Fruit fly (Drosophila melanogaster) whole organism, wandering third instar larva: Measurements from ENCODE around the gene Claspin.

ENCODE experiments used
- Abd-B ChIP-seq: fragments of >200 bp; optimal IDR thresholded peaks from 2 replicates; lab custom pipeline; 2017; ENCODE audit warnings: missing biosample characterization, missing genetic modification characterization
- CG32264 ChIP-seq: fragments of 200-800 bp; sonication (Bioruptor generic); optimal IDR thresholded peaks from 2 replicates; lab custom pipeline; 2016; ENCODE audit warnings: missing biosample characterization, missing genetic modification characterization
- CG9705 ChIP-seq: fragments of 200-800 bp; sonication (Bioruptor generic); optimal IDR thresholded peaks from 2 replicates; lab custom pipeline; 2018; ENCODE audit warnings: missing biosample characterization, mild to moderate bottlenecking, missing genetic modification characterization
- CrebA ChIP-seq: fragments of 200-800 bp; sonication (Bioruptor generic); optimal IDR thresholded peaks from 2 replicates; lab custom pipeline; 2016; ENCODE audit warnings: missing biosample characterization, mild to moderate bottlenecking, missing genetic modification characterization, borderline replicate concordance
- Dif ChIP-seq: fragments of 200-275, 200-300 bp; sonication (Bioruptor generic); optimal IDR thresholded peaks from 2 replicates; lab custom pipeline; 2018; ENCODE audit warnings: missing biosample characterization, missing genetic modification characterization; ENCODE audit not compliant: partially characterized antibody
- GATAd ChIP-seq: sonication (Bioruptor generic); optimal IDR thresholded peaks from 2 replicates; lab custom pipeline; 2016; ENCODE audit warnings: missing biosample characterization, missing genetic modification characterization
- HLH106 ChIP-seq: fragments of 200-800 bp; optimal IDR thresholded peaks from 3 replicates; lab custom pipeline; 2019; ENCODE audit warnings: missing biosample characterization, mild to moderate bottlenecking, missing genetic modification characterization, moderate library complexity
- Hnf4 ChIP-seq: fragments of 200-800 bp; sonication (Bioruptor generic); optimal IDR thresholded peaks from 2 replicates; lab custom pipeline; 2016; ENCODE audit warnings: missing biosample characterization, mild to moderate bottlenecking, missing genetic modification characterization
- Hr83 ChIP-seq: fragments of 200-300 bp; sonication (Bioruptor generic); optimal IDR thresholded peaks from 2 replicates; lab custom pipeline; 2016; ENCODE audit warnings: missing biosample characterization, mild to moderate bottlenecking, missing genetic modification characterization, moderate library complexity; ENCODE audit not compliant: poor library complexity, severe bottlenecking
- Jra ChIP-seq: sonication (Bioruptor generic); optimal IDR thresholded peaks from 2 replicates; lab custom pipeline; 2016; ENCODE audit warnings: missing biosample characterization, missing genetic modification characterization
- Mio ChIP-seq: sonication (Bioruptor generic); optimal IDR thresholded peaks from 2 replicates; lab custom pipeline; 2016; ENCODE audit warnings: missing biosample characterization, missing genetic modification characterization
- Myc ChIP-seq: fragments of >200 bp; optimal IDR thresholded peaks from 2 replicates; lab custom pipeline; 2017
- OdsH ChIP-seq: fragments of 200-800 bp; sonication (Bioruptor generic); optimal IDR thresholded peaks from 2 replicates; lab custom pipeline; 2016; ENCODE audit warnings: missing biosample characterization, mild to moderate bottlenecking, missing genetic modification characterization
- Rel ChIP-seq, 2 experiments: fragments of 200-800 bp; sonication (Bioruptor generic) in 1 of 2; optimal IDR thresholded peaks; 2 replicates in 1 of 2; 3 replicates in 1 of 2; lab custom pipeline; 2016 to 2019; ENCODE audit warnings: mild to moderate bottlenecking in 2 of 2, missing biosample characterization in 2 of 2, missing genetic modification characterization in 2 of 2, moderate library complexity in 1 of 2
- Sp1 ChIP-seq: fragments of 200-800 bp; sonication (Bioruptor generic); optimal IDR thresholded peaks from 3 replicates; lab custom pipeline; 2019; ENCODE audit warnings: missing biosample characterization, mild to moderate bottlenecking, missing genetic modification characterization, moderate library complexity
- Vsx2 ChIP-seq: fragments of 200-300, 225-300 bp; sonication (Bioruptor generic); optimal IDR thresholded peaks from 2 replicates; lab custom pipeline; 2018; ENCODE audit warnings: missing biosample characterization, missing genetic modification characterization; ENCODE audit not compliant: partially characterized antibody
- br ChIP-seq: fragments of 200-800 bp; sonication (Bioruptor generic); optimal IDR thresholded peaks from 2 replicates; lab custom pipeline; 2016; ENCODE audit warnings: missing biosample characterization, missing genetic modification characterization
- brk ChIP-seq: fragments of 200-800 bp; sonication (Bioruptor generic); optimal IDR thresholded peaks from 2 replicates; lab custom pipeline; 2016; ENCODE audit warnings: missing biosample characterization, mild to moderate bottlenecking, missing genetic modification characterization
- dl ChIP-seq, 2 experiments: fragments of 175-275, 200-275 bp in 1 of 2; fragments of 200-275 bp in 1 of 2; sonication (Bioruptor generic); optimal IDR thresholded peaks; lab custom pipeline; 2018; ENCODE audit warnings: mild to moderate bottlenecking in 2 of 2, missing biosample characterization in 2 of 2, missing genetic modification characterization in 2 of 2, moderate library complexity in 2 of 2; ENCODE audit not compliant: partially characterized antibody in 2 of 2, insufficient read depth in 1 of 2
- dmrt93B ChIP-seq: fragments of 200-800 bp; sonication (Bioruptor generic); optimal IDR thresholded peaks from 2 replicates; lab custom pipeline; 2018; ENCODE audit warnings: missing biosample characterization, mild to moderate bottlenecking, missing genetic modification characterization
- dsf ChIP-seq: sonication (Bioruptor generic); optimal IDR thresholded peaks from 2 replicates; lab custom pipeline; 2016; ENCODE audit warnings: missing biosample characterization, missing genetic modification characterization, borderline replicate concordance
- ey ChIP-seq: fragments of 200-800 bp; sonication (Bioruptor generic); optimal IDR thresholded peaks from 2 replicates; lab custom pipeline; 2016; ENCODE audit warnings: missing biosample characterization, missing genetic modification characterization
- foxo ChIP-seq, 2 experiments: fragments of 200-800 bp; sonication (Bioruptor generic); optimal IDR thresholded peaks; 2 replicates in 1 of 2; 3 replicates in 1 of 2; lab custom pipeline; 2016 to 2017; ENCODE audit warnings: missing biosample characterization in 2 of 2, missing genetic modification characterization in 2 of 2
- fru ChIP-seq: fragments of 200-800 bp; sonication (Bioruptor generic); optimal IDR thresholded peaks from 3 replicates; lab custom pipeline; 2016; ENCODE audit warnings: missing biosample characterization, mild to moderate bottlenecking, missing genetic modification characterization
- h ChIP-seq: fragments of 200-800 bp; sonication (Bioruptor generic); optimal IDR thresholded peaks from 3 replicates; lab custom pipeline; 2016; ENCODE audit warnings: missing biosample characterization, mild to moderate bottlenecking, missing genetic modification characterization
- lola ChIP-seq: fragments of >200 bp; optimal IDR thresholded peaks from 2 replicates; lab custom pipeline; 2017; ENCODE audit warnings: missing biosample characterization, missing genetic modification characterization
- psq ChIP-seq: fragments of 200-800 bp; sonication (Bioruptor generic); optimal IDR thresholded peaks from 3 replicates; lab custom pipeline; 2017; ENCODE audit warnings: missing biosample characterization, mild to moderate bottlenecking, missing genetic modification characterization, moderate library complexity
- rgr ChIP-seq: fragments of 200-800 bp; sonication (Bioruptor generic); optimal IDR thresholded peaks from 3 replicates; lab custom pipeline; 2016; ENCODE audit warnings: missing biosample characterization, mild to moderate bottlenecking, missing genetic modification characterization
- sage ChIP-seq: fragments of 200-800 bp; sonication (Bioruptor generic); optimal IDR thresholded peaks from 2 replicates; lab custom pipeline; 2016; ENCODE audit warnings: missing biosample characterization, mild to moderate bottlenecking, missing genetic modification characterization
- sv ChIP-seq: fragments of 200-800 bp; sonication (Bioruptor generic); optimal IDR thresholded peaks from 3 replicates; lab custom pipeline; 2016; ENCODE audit warnings: missing biosample characterization, missing genetic modification characterization
- tai ChIP-seq: sonication (Bioruptor generic); optimal IDR thresholded peaks from 2 replicates; lab custom pipeline; 2016; ENCODE audit warnings: missing biosample characterization, missing genetic modification characterization
- woc ChIP-seq: sonication (Bioruptor generic); optimal IDR thresholded peaks from 2 replicates; lab custom pipeline; 2016; ENCODE audit warnings: missing biosample characterization, mild to moderate bottlenecking, missing genetic modification characterization

Gene Claspin

DNA sequence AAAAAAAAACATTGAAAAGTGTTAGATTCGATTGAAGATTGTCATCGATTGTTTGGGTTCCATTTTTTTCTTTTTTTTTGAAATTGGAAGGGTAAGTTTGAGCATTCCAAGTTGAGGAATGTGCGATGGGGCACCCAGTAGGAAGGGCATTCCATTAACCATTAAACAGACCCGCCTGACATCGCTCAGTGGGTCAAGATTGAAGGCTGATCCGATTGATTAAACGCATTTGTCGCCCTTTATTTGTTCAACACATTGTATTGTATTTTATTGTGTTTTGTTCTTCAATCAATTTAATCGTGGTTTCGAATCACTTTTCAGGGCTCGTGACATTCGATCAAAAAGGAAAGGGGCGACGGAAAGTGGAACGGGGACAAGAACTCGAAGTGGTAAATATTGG lies 27.8 kb downstream of the Claspin start:
- TF ChIP-seq GATAd (GFP tag; lab: Kevin White, UChicago) (no peak), dmrt93B (GFP tag; lab: Kevin White, UChicago) (no peak)
- TF ChIP-seq, all 38 proteins: peak for 0

DNA sequence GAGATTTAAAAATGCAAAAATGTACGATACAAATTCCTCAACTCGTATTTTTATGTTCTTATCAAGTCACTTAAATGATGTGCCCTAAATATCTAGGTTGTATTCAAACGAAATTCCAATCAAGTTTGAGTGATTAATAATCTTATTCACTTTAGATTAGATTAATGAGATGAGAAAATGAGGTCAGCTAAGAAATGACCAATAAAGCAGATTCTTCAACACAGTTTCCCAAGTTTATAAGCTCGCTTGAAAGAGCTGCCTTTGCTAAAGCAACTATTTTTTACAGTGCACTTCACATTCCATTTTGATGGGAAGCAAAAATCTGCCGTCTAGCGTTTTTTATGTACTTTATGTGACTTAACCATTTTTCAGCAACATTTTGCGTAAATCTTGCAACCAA lies 33.1 kb downstream of the Claspin start:
- TF ChIP-seq CrebA (GFP tag; lab: Kevin White, UChicago) (no peak), foxo (GFP tag; optimal IDR thresholded peaks at IDR 0.05; lab: Kevin White, UChicago) (peak in 1 of 2 experiments; percentile 5)

DNA sequence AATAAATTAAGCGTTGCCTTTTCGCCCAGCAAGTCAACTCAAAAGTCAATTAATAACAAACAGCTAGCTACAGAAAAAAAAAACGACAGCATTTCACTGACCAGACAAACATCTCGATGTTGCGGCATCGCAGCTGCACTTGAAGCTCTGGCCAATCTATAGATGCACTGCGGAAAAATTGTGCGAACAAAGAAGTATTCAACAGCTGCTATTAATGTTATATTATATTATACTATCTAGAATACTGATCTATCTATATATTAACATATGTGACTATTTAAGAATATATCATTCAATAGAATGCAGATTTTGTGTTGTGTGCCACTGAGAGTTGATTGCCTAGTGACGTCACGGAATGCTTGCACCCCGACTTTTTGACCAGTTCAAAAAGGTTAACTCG lies 34.8 kb downstream of the Claspin start:
- TF ChIP-seq rgr (GFP tag; lab: Kevin White, UChicago) (no peak), OdsH (GFP tag; lab: Kevin White, UChicago) (no peak), CG9705 (GFP tag; lab: Kevin White, UChicago) (no peak), dsf (GFP tag; lab: Kevin White, UChicago) (no peak), CG32264 (GFP tag; lab: Kevin White, UChicago) (no peak), Dif (GFP tag; lab: Kevin White, UChicago) (no peak), CrebA (GFP tag; lab: Kevin White, UChicago) (no peak), foxo (GFP tag; optimal IDR thresholded peaks at IDR 0.05; lab: Kevin White, UChicago) (no peak), lola (GFP tag; lab: Kevin White, UChicago) (no peak), Hnf4 (GFP tag; lab: Kevin White, UChicago) (no peak), ey (GFP tag; lab: Kevin White, UChicago) (no peak), Hr83 (GFP tag; lab: Kevin White, UChicago) (no peak), tai (no peak)

DNA sequence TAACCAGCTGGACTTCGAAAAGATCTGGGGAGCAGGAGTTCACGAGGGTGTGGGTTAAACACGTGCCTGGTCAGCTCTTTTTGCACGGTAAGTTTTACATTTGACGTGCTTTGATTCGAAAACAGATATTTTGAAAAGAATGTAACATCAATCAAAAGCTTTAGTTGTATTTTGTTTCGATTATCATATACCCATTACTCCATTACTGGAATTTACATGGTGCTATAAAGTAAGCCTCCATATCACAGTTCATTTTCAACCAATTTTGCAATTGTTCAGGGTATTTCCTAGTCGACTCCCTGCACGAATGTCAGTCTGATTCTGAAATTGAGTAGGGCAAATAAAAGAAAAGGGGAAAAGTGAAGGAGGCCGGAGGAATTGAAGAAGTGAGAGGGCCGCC lies 35.6 kb downstream of the Claspin start:
- TF ChIP-seq dmrt93B (GFP tag; lab: Kevin White, UChicago) (no peak), Abd-B (GFP tag; lab: Kevin White, UChicago) (no peak)

DNA sequence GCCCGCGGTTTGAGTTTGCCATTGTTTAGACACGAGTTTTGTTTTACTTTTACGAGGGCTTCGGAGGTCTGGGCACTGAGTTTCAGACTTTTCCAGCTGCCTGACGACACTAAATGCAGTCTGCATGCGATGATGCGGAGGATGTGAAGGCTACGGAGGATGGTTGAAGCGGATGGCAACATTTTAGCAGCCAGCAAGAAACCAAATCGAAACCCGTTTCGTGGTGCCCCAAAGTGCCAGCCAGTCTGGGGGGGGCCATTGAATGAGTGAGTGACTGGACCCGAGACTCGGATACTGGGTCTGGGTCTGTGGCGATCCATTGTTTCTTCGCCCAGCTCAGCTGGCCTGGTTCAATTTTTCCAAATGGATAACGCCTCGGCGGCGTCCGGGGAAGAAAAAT lies 36.0 kb downstream of the Claspin start:
- no peak for TF ChIP-seq foxo (GFP tag; optimal IDR thresholded peaks at IDR 0.05; lab: Kevin White, UChicago)
- TF ChIP-seq Dif (GFP tag; lab: Kevin White, UChicago) = peak; percentile 36

DNA sequence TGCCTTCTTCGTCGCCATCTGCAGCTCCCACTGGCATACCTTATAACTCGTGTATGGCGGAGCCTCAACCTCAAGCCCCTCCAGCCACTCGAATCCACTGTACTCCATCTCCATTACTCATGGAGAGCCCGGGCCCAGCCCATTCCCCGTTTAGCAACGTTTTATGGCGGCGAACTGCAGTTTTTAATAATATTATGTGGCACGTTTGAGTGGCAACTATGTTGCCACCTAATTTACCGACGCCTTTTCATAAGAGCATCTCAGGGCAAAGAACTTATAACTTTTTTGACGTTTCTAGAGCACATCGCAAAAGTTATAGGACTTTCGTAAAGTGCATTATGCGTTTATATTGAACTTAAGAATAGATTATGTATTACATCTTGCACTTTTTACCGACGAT lies 38.7 kb downstream of the Claspin start:
- TF ChIP-seq Myc (lab: Kevin White, UChicago) (no peak), tai (no peak), CrebA (GFP tag; lab: Kevin White, UChicago) (no peak), CG32264 (GFP tag; lab: Kevin White, UChicago) (no peak), sage (GFP tag; lab: Kevin White, UChicago) (no peak), h (GFP tag; lab: Kevin White, UChicago) (no peak), foxo (GFP tag; optimal IDR thresholded peaks at IDR 0.05; lab: Kevin White, UChicago) (no peak), dsf (GFP tag; lab: Kevin White, UChicago) (no peak), brk (GFP tag; lab: Kevin White, UChicago) (no peak), sv (no peak), Hnf4 (GFP tag; lab: Kevin White, UChicago) (no peak), ey (GFP tag; lab: Kevin White, UChicago) (no peak), Sp1 (no peak), Jra (GFP tag; lab: Kevin White, UChicago) (no peak), OdsH (GFP tag; lab: Kevin White, UChicago) (no peak)

DNA sequence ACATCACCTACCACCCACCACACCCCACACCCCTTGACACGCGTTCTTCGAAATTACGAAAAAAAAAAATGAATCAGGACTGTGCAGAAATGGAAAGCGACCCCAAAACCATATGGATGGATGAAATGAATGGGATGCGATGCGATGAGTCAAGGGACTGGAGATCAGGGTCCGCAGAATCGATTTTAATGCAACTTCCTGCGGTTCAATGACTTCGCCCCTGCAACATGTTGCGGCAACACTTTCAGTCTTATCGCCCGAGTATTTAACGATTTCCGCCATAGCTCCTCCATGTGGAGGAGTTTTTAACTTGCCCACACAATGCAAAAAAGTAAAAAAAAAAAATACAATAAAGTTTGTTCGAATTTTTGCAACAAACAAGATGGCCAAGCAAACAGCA lies 39.4 kb downstream of the Claspin start:
- TF ChIP-seq Mio (GFP tag; lab: Kevin White, UChicago) = no peak
- TF ChIP-seq CrebA (GFP tag; lab: Kevin White, UChicago) = no peak
- no peak for TF ChIP-seq dsf (GFP tag; lab: Kevin White, UChicago)
- TF ChIP-seq, all 38 proteins: peak for 0

DNA sequence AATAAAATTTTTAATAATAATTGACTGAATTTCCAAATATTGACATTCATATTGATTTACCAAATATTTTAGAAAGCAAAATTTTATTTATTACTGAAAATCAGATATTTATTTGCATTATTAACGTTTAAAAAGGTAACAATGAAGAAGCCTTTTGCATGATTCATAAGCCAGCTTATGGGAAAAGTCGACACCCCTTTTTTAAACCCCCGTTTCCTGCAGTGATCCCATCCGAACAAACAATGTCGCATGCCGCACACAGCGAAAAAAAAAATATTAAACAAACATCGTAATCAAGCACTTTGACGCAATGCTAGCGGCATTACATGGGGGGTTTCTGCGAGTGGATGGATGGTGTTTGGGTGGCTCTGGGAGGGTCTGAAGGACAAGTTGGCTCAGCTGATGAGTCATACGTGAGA lies 40.4 kb downstream of the Claspin start:
- TF ChIP-seq Hr83 (GFP tag; lab: Kevin White, UChicago) = no peak
- peak in 1 of 2 experiments; percentile 39 for TF ChIP-seq foxo (GFP tag; optimal IDR thresholded peaks at IDR 0.05; lab: Kevin White, UChicago)
- TF ChIP-seq fru (GFP tag; lab: Kevin White, UChicago) = peak; percentile 44
- TF ChIP-seq OdsH (GFP tag; lab: Kevin White, UChicago) = peak; percentile 4
- peak; percentile 54 for TF ChIP-seq h (GFP tag; lab: Kevin White, UChicago)
- peak; percentile 14 for TF ChIP-seq brk (GFP tag; lab: Kevin White, UChicago)
- TF ChIP-seq HLH106 (tag; lab: Kevin White, UChicago) = peak; percentile 11
- peak; percentile 31 for TF ChIP-seq psq
- peak; percentile 14 for TF ChIP-seq br
- TF ChIP-seq ey (GFP tag; lab: Kevin White, UChicago) = peak; percentile 4
- peak; percentile 35 for TF ChIP-seq rgr (GFP tag; lab: Kevin White, UChicago)
- TF ChIP-seq Vsx2 (GFP tag; lab: Kevin White, UChicago) = no peak
- TF ChIP-seq Rel (GFP tag; optimal IDR thresholded peaks at IDR 0.05; lab: Kevin White, UChicago) = no peak
- TF ChIP-seq Rel (tag; optimal IDR thresholded peaks at IDR 0.05; lab: Kevin White, UChicago) = peak; percentile 13
- TF ChIP-seq woc = peak; percentile 7
- no peak for TF ChIP-seq dl (GFP tag; optimal IDR thresholded peaks at IDR 0.05; lab: Kevin White, UChicago; ENCODE audit: insufficient read depth in 1 of 2, partially characterized antibody in 2 of 2)
- no peak for TF ChIP-seq dmrt93B (GFP tag; lab: Kevin White, UChicago)
